Fruit fly (Drosophila melanogaster) Kc167 (cell line): Measurements from ENCODE around the gene CG4678.

Experiments used
- Myc ChIP-seq: fragments of >200 bp; optimal IDR thresholded peaks from 2 replicates; lab custom pipeline; 2017; ENCODE audit warnings: missing external identifiers
- Sin3A ChIP-seq: fragments of >200 bp; optimal IDR thresholded peaks from 2 replicates; lab custom pipeline; 2018; ENCODE audit warnings: missing external identifiers
- h ChIP-seq: fragments of >200 bp; optimal IDR thresholded peaks from 3 replicates; lab custom pipeline; 2018; ENCODE audit warnings: missing external identifiers
- insv ChIP-seq: fragments of >200 bp; optimal IDR thresholded peaks from 3 replicates; lab custom pipeline; 2018; ENCODE audit warnings: missing external identifiers
- psq ChIP-seq: fragments of >200 bp; optimal IDR thresholded peaks from 2 replicates; lab custom pipeline; 2017; ENCODE audit warnings: missing external identifiers
- ttk ChIP-seq: sonication (Bioruptor generic); optimal IDR thresholded peaks from 2 replicates; lab custom pipeline; 2017; ENCODE audit warnings: missing external identifiers

CG4678 gene

DNA sequence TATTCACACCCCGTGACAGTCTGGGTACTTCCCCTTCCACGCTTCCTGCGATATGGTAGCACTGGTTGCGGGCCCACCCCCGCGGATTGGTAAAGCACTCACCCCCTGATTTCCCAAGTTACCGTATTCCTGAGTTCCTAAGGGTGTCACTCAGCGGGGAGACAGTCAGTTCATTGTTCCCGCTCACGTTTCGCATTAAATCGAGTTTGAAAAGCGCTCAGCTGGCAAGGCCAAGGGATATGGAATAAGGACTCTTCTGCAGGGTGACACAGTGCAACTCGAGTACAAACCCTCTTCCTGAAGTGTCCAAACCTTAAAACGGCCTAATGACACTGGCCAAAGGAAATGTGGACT lies 7.8 kb upstream of the CG4678 start:
- TF ChIP-seq psq (lab: Kevin White, UChicago) (no peak), Myc (lab: Kevin White, UChicago) (no peak), Sin3A (lab: Kevin White, UChicago) (no peak), ttk (no peak), insv (lab: Kevin White, UChicago) (no peak), h (lab: Kevin White, UChicago) (no peak)

dm6 chrX:16689339-16689738 lies 6.6 kb upstream of the CG4678 start:
- no peak for TF ChIP-seq psq (lab: Kevin White, UChicago)
- TF ChIP-seq insv (lab: Kevin White, UChicago): no peak
- TF ChIP-seq h (lab: Kevin White, UChicago): no peak
- no peak for TF ChIP-seq Myc (lab: Kevin White, UChicago)
- TF ChIP-seq ttk: no peak
- TF ChIP-seq Sin3A (lab: Kevin White, UChicago): no peak

dm6 chrX:16689966-16690365 lies 6.0 kb upstream of the CG4678 start:
- TF ChIP-seq insv (lab: Kevin White, UChicago) (no peak), h (lab: Kevin White, UChicago) (no peak), Myc (lab: Kevin White, UChicago) (no peak), psq (lab: Kevin White, UChicago) (no peak), Sin3A (lab: Kevin White, UChicago) (no peak), ttk (no peak)

DNA sequence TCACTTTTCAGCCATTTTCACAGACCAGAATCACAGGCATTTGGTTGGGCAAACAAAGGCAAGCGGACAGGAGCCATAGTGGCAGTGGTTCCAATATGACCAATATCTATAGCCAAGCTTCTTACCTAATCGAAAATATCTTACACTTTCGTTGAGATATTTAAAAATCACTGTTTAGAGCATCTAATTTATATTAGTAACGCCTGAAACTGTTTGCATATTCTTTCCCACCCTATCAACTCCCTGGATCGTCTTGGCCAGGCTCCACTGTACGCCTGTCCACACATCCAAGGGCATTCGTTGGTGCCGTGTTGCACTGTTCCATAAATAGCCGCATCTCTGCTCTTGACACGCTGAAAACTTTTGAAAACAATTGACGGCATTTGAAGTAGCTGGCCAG lies 5.4 kb upstream of the CG4678 start:
- no peak for TF ChIP-seq Sin3A (lab: Kevin White, UChicago)
- no peak for TF ChIP-seq insv (lab: Kevin White, UChicago)
- TF ChIP-seq ttk: no peak

- TF ChIP-seq h (lab: Kevin White, UChicago) (no peak), insv (lab: Kevin White, UChicago) (no peak), ttk (no peak), Myc (lab: Kevin White, UChicago) (no peak), Sin3A (lab: Kevin White, UChicago) (no peak), psq (lab: Kevin White, UChicago) (no peak)
Measured at dm6 chrX:16691440-16691839, 4.5 kb upstream of the CG4678 start.

DNA sequence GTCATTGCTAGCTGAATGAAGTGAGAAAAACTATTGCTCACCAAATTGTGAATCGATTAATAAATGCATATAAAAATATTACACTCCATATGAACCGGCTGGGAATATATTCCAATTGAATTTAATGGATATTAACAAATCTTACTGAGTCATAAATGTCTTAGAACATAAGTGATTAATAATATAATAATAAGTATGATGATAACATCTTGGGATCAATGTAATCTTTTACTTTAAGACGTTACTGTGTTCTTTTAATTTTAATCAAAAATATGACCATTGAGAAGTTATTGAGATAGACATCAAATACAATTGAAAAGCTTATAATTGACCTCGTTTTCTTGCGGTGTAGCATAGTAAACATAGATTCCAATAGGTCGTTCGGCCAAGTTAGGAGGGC lies 3.6 kb upstream of the CG4678 start:
- no peak for TF ChIP-seq insv (lab: Kevin White, UChicago)
- no peak for TF ChIP-seq Myc (lab: Kevin White, UChicago)
- TF ChIP-seq ttk: no peak
- TF ChIP-seq psq (lab: Kevin White, UChicago): no peak

- TF ChIP-seq Sin3A (lab: Kevin White, UChicago) (no peak), ttk (no peak), psq (lab: Kevin White, UChicago) (no peak), insv (lab: Kevin White, UChicago) (no peak), h (lab: Kevin White, UChicago) (no peak), Myc (lab: Kevin White, UChicago) (no peak)
Measured at dm6 chrX:16693805-16694387, 2.0 kb upstream of the CG4678 start.

- TF ChIP-seq Sin3A (lab: Kevin White, UChicago) (no peak), ttk (no peak), h (lab: Kevin White, UChicago) (no peak), Myc (lab: Kevin White, UChicago) (no peak), insv (lab: Kevin White, UChicago) (no peak), psq (lab: Kevin White, UChicago) (no peak)
Measured at dm6 chrX:16694477-16694876, 1.5 kb upstream of the CG4678 start.

DNA sequence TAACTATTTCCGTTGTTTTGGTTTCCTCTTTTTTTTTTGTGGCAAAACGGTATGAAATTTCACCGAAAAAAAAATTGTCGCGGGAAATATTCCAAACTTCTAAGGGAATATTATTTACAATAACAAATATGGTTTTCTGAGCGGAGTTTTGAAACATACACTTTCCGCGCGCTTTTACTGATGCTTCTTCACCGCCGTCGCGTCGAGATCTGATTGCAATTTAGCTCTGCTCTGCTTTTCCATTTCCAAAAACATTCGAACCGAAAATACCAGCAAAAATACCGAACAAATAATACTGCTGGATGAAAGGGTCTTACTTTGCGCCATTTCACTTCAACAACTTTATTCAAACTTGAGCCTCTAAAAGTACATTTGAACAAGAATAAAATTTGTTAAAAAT lies 972 bp upstream of the CG4678 start, which contains the start of gene Septin4:
TSS of gene Septin4 (minus strand) at position 215 of the 400 bp plus-strand sequence.
- TF ChIP-seq psq (lab: Kevin White, UChicago): no peak
- no peak for TF ChIP-seq h (lab: Kevin White, UChicago)
- TF ChIP-seq ttk: no peak
- no peak for TF ChIP-seq insv (lab: Kevin White, UChicago)
- no peak for TF ChIP-seq Myc (lab: Kevin White, UChicago)
- TF ChIP-seq Sin3A (lab: Kevin White, UChicago): no peak

dm6 chrX:16696614-16697519 lies 936 bp downstream of the CG4678 start:
- TF ChIP-seq Myc (lab: Kevin White, UChicago) (no peak), ttk (no peak), Sin3A (lab: Kevin White, UChicago) (no peak), psq (lab: Kevin White, UChicago) (no peak), h (lab: Kevin White, UChicago) (no peak), insv (lab: Kevin White, UChicago) (no peak)

DNA sequence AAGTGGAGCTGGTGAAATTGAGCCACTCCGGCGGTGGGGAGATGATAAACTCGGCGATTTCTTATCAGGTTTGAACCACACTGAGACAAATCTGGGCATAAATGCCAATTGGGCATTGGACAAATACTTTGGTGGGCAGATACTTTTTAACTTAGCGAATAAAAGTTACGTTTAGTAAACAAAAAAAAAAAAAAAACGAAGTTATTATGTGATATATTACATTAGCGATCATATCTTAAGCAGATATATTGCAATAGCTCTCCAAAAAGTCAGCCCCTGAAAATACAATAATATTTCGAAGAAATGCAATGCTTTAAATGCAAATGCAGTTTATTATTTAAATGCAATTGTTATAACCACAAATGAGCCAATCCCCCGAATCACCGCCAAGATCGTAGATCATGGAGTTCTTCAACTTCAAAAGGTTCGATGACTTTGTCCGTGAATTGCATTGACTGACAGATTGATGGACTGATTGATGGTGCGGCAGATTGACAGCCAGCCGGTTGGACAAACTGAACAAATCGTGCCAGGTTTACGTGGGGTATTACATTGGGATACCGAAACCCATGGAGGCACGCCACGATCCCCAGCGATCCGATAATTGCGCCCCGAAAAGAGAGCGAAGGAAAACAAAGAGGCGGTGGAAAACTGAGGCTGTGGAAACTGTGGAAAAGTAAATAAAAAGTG lies 2.1 kb downstream of the CG4678 start:
- no peak for TF ChIP-seq h (lab: Kevin White, UChicago)
- no peak for TF ChIP-seq Sin3A (lab: Kevin White, UChicago)
- TF ChIP-seq Myc (lab: Kevin White, UChicago): no peak
- no peak for TF ChIP-seq psq (lab: Kevin White, UChicago)
- TF ChIP-seq insv (lab: Kevin White, UChicago): no peak
- no peak for TF ChIP-seq ttk
